Fruit fly (Drosophila melanogaster) whole organism, embryonic: ENCODE data around the gene Src64B.
A peak's percentile ranks its signal among the peaks of the same experiment; 100 is the strongest.

Source experiments
- CG10366 ChIP-seq: fragments of 200-800 bp; sonication (Bioruptor generic); IDR thresholded peaks from 2 replicates; pipeline ENCODE4 v1.3.6; 2022; ENCODE audit warnings: missing biosample characterization, missing genetic modification characterization
- CG12769 ChIP-seq: fragments of 200-800 bp; sonication (Bioruptor generic); optimal IDR thresholded peaks from 2 replicates; lab custom pipeline; 2019; ENCODE audit warnings: missing biosample characterization, mild to moderate bottlenecking, missing genetic modification characterization, moderate library complexity
- CG17385 ChIP-seq: fragments of 200-800 bp; sonication (Bioruptor generic); optimal IDR thresholded peaks from 3 replicates; lab custom pipeline; 2018; ENCODE audit warnings: missing biosample characterization, mild to moderate bottlenecking, missing genetic modification characterization
- CG2129 ChIP-seq: fragments of 200-800 bp; sonication (Bioruptor generic); IDR thresholded peaks from 2 replicates; pipeline ENCODE4 v1.3.6; 2022; ENCODE audit warnings: missing biosample characterization, missing genetic modification characterization; ENCODE audit not compliant: partially characterized antibody
- CG7745 ChIP-seq: fragments of 200-800 bp; sonication (Bioruptor generic); optimal IDR thresholded peaks from 2 replicates; lab custom pipeline; 2018; ENCODE audit warnings: missing biosample characterization, mild to moderate bottlenecking, missing genetic modification characterization, moderate library complexity
- Fer1 ChIP-seq: fragments of 200-800 bp; sonication (Bioruptor generic); optimal IDR thresholded peaks from 2 replicates; lab custom pipeline; 2017; ENCODE audit warnings: missing biosample characterization, mild to moderate bottlenecking, missing genetic modification characterization
- MTF-1 ChIP-seq: fragments of 200-800 bp; sonication (Bioruptor generic); optimal IDR thresholded peaks from 2 replicates; lab custom pipeline; 2018; ENCODE audit warnings: missing biosample characterization, mild to moderate bottlenecking, missing genetic modification characterization, borderline replicate concordance
- cg ChIP-seq: fragments of 200-800 bp; sonication (Bioruptor generic); optimal IDR thresholded peaks from 3 replicates; lab custom pipeline; 2019; ENCODE audit warnings: missing biosample characterization, mild to moderate bottlenecking, missing genetic modification characterization, moderate library complexity
- gem ChIP-seq: fragments of 200-800 bp; sonication (Bioruptor generic); optimal IDR thresholded peaks from 2 replicates; lab custom pipeline; 2019; ENCODE audit warnings: missing biosample characterization, mild to moderate bottlenecking, missing genetic modification characterization, moderate library complexity
- hth ChIP-seq: fragments of >200 bp; optimal IDR thresholded peaks from 2 replicates; lab custom pipeline; 2017; ENCODE audit warnings: inconsistent platforms
- knrl ChIP-seq: fragments of 200-800 bp; sonication (Bioruptor generic); IDR thresholded peaks from 3 replicates; pipeline ENCODE4 v1.3.6; 2022; ENCODE audit warnings: missing biosample characterization, missing genetic modification characterization; ENCODE audit not compliant: partially characterized antibody
- sens-2 ChIP-seq: fragments of 200-800 bp; sonication (Bioruptor generic); IDR thresholded peaks from 2 replicates; pipeline ENCODE4 v1.3.6; 2022; ENCODE audit warnings: missing biosample characterization, missing genetic modification characterization

The Src64B gene

DNA sequence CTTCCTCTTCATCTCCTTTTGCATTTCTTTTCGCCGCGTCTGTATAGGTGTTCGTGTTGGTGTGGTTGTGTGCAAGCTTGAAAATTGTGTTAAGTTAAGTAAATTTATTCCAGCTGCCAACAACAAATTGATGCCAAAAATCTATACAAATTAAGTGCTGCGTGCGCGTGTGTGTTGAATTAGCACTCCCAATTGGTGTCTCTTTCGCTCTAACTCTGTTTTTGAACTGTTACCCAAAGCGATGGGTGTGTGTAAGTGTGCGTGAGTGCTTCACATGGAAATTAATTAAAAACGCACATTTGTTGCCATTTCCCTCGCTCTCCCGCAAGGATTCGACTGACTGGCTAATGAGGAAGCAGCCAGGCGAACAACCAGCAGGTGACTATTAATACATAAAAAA, 83.5 kb downstream of the Src64B start:
- no peak for TF ChIP-seq gem (tag; lab: Kevin White, UChicago)
- no peak for TF ChIP-seq CG2129 (GFP tag; lab: Robert Waterston, UW)
- TF ChIP-seq sens-2 (GFP tag; lab: Robert Waterston, UW): no peak
- TF ChIP-seq hth: no peak
- TF ChIP-seq knrl: no peak
- no peak for TF ChIP-seq MTF-1 (GFP tag; lab: Kevin White, UChicago)
- peak; percentile 75 for TF ChIP-seq CG17385 (GFP tag; lab: Kevin White, UChicago)
- peak; percentile 7 for TF ChIP-seq CG7745
- TF ChIP-seq CG10366 (GFP tag; lab: Robert Waterston, UW): no peak
- TF ChIP-seq CG12769: peak; percentile 53
- no peak for TF ChIP-seq Fer1
- peak; percentile 59 for TF ChIP-seq cg (GFP tag; lab: Kevin White, UChicago)
- TF ChIP-seq, all 482 proteins: peak for 4
